Worm (Caenorhabditis elegans): ENCODE measurements around the gene fbxb-52.
"Not testable (repeated sequence)": the region's sequence is repeated elsewhere in the genome, so short reads cannot be mapped to it uniquely, and the experiment has no call there.

fbxb-52 gene

ce11 chrII:1556217-1556616 is 5.8 kb upstream of the fbxb-52 start, which contains the start of the genes fbxb-54 and fbxb-50:
TSS of gene fbxb-54 (minus strand) at chrII:1556317.
TSS of gene fbxb-50 (plus strand) at chrII:1556443.
- TF ChIP-seq ztf-1 (GFP tag; conservative IDR thresholded peaks at IDR 0.05); nhr-23 (tag; optimal IDR thresholded peaks at IDR 0.05); nhr-21 (tag; optimal IDR thresholded peaks at IDR 0.05): not testable (repeated sequence)

ce11 chrII:1545625-1546024 is 4.8 kb downstream of the fbxb-52 start, which contains the start of gene K05F6.12:
TSS of gene K05F6.12 (plus strand) at chrII:1545925.
- TF ChIP-seq lsy-2 (tag; optimal IDR thresholded peaks at IDR 0.05) (no peak), ceh-82 (tag; optimal IDR thresholded peaks at IDR 0.05) (no peak), peb-1 (tag; optimal IDR thresholded peaks at IDR 0.05) (no peak), nhr-25 (tag; optimal IDR thresholded peaks at IDR 0.05) (no peak), unc-55 (GFP tag; optimal IDR thresholded peaks at IDR 0.05) (no peak)

ce11 chrII:1543182-1543581 is 7.2 kb downstream of the fbxb-52 start, which contains the start of gene K05F6.4:
TSS of gene K05F6.4 (plus strand) at chrII:1543482.
- TF ChIP-seq ztf-11 (tag; optimal IDR thresholded peaks at IDR 0.05); sma-3 (GFP tag; optimal IDR thresholded peaks at IDR 0.05); blmp-1 (tag; optimal IDR thresholded peaks at IDR 0.05; ENCODE audit: insufficient read depth): not testable (repeated sequence)

ce11 chrII:1540628-1541027 is 9.8 kb downstream of the fbxb-52 start, which contains the start of gene poml-4:
TSS of gene poml-4 (plus strand) at chrII:1540928.
- TF ChIP-seq ztf-1 (GFP tag; conservative IDR thresholded peaks at IDR 0.05); ceh-82 (tag; optimal IDR thresholded peaks at IDR 0.05); ZK546.5 (tag; optimal IDR thresholded peaks at IDR 0.05): not testable (repeated sequence)

DNA sequence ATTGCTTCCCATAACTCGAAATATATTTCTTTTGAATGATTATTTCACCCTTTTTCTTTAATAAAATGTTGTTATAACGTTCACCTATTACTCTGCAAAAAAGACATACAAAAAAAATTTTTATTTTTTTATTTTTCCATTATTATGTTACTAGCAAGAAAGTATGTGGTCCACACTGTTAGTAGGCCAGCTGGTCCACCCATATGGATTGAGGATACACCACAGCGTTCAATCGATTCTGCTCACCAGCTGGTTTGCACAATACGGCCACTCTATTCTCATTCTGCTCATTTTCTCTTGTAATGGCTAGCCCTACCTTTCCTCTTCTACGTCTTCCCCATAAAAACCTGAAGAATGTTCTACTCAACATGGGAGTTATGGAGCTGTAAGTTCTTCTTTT is 11.8 kb downstream of the fbxb-52 start, which contains the start of gene fbxb-44:
TSS of gene fbxb-44 (plus strand) at position 301 of the 400 bp plus-strand sequence.
- TF ChIP-seq dmd-4 (tag; optimal IDR thresholded peaks at IDR 0.05), result no peak
- TF ChIP-seq crh-2 (tag; optimal IDR thresholded peaks at IDR 0.05), result no peak
- no peak for TF ChIP-seq ceh-16 (tag; optimal IDR thresholded peaks at IDR 0.05)
- TF ChIP-seq gmeb-1 (tag; optimal IDR thresholded peaks at IDR 0.05), result no peak
- TF ChIP-seq ztf-11 (tag; optimal IDR thresholded peaks at IDR 0.05), result no peak
- no peak for TF ChIP-seq nhr-21 (tag; optimal IDR thresholded peaks at IDR 0.05)
- TF ChIP-seq F13H6.1 (tag; optimal IDR thresholded peaks at IDR 0.05), result no peak
- no peak for TF ChIP-seq nhr-10 (tag; optimal IDR thresholded peaks at IDR 0.05)
- no peak for TF ChIP-seq ceh-82 (tag; optimal IDR thresholded peaks at IDR 0.05)
- no peak for TF ChIP-seq ztf-4 (tag; optimal IDR thresholded peaks at IDR 0.05)
- no peak for TF ChIP-seq aly-2 (tag; optimal IDR thresholded peaks at IDR 0.05)
- TF ChIP-seq mbf-1 (tag; optimal IDR thresholded peaks at IDR 0.05), result no peak
- no peak for TF ChIP-seq nhr-11 (tag; optimal IDR thresholded peaks at IDR 0.05)
- TF ChIP-seq alr-1 (tag; optimal IDR thresholded peaks at IDR 0.05), result no peak
- TF ChIP-seq mab-5 (tag; optimal IDR thresholded peaks at IDR 0.05), result no peak
- TF ChIP-seq nhr-12 (tag; optimal IDR thresholded peaks at IDR 0.05), result no peak
- TF ChIP-seq snpc-4 (tag; optimal IDR thresholded peaks at IDR 0.05), result no peak
- TF ChIP-seq nhr-129 (tag; optimal IDR thresholded peaks at IDR 0.05), result no peak
- TF ChIP-seq lin-13 (GFP tag; optimal IDR thresholded peaks at IDR 0.05), result no peak
- TF ChIP-seq ZK546.5 (tag; optimal IDR thresholded peaks at IDR 0.05), result no peak

- TF ChIP-seq nhr-25 (tag; optimal IDR thresholded peaks at IDR 0.05) (no peak), lin-39 (tag; optimal IDR thresholded peaks at IDR 0.05) (no peak), blmp-1 (tag; optimal IDR thresholded peaks at IDR 0.05; ENCODE audit: insufficient read depth) (no peak), ztf-11 (tag; optimal IDR thresholded peaks at IDR 0.05) (no peak), aly-2 (tag; optimal IDR thresholded peaks at IDR 0.05) (no peak), nhr-77 (tag; optimal IDR thresholded peaks at IDR 0.05) (no peak), lin-13 (GFP tag; optimal IDR thresholded peaks at IDR 0.05) (no peak), unc-39 (tag; optimal IDR thresholded peaks at IDR 0.05) (no peak), dmd-4 (tag; optimal IDR thresholded peaks at IDR 0.05) (no peak), egl-27 (tag; optimal IDR thresholded peaks at IDR 0.05) (no peak), skn-1 (tag; optimal IDR thresholded peaks at IDR 0.05) (no peak), unc-62 (GFP tag; optimal IDR thresholded peaks at IDR 0.05) (no peak), nhr-11 (tag; optimal IDR thresholded peaks at IDR 0.05) (no peak), lin-11 (tag; optimal IDR thresholded peaks at IDR 0.05) (no peak), F13H6.1 (tag; optimal IDR thresholded peaks at IDR 0.05) (no peak)
Observed at ce11 chrII:1537321-1537720, 13.1 kb downstream of the fbxb-52 start, which contains the start of gene fbxb-42. TSS of gene fbxb-42 (plus strand) at chrII:1537621.

Measured in whole organism, L2 larva.